Worm (Caenorhabditis elegans) whole organism, L4 larva: ENCODE data around the gene rpn-5.

Experiments
- D1046.2 ChIP-seq: fragments of 200-800 bp; sonication (Bioruptor generic); IDR thresholded peaks from 2 replicates; pipeline ENCODE4 v1.3.6; 2022; ENCODE audit warnings: missing genetic modification characterization, missing compliant biosample characterization
- F37D6.2 ChIP-seq: sonication (generic microtip); optimal IDR thresholded peaks from 2 replicates; lab custom pipeline; 2016; ENCODE audit warnings: mild to moderate bottlenecking, missing genetic modification characterization, missing compliant biosample characterization
- T20F7.1 ChIP-seq: fragments of 200-800 bp; sonication (Bioruptor generic); optimal IDR thresholded peaks from 2 replicates; lab custom pipeline; 2018; ENCODE audit warnings: mild to moderate bottlenecking, missing genetic modification characterization, missing compliant biosample characterization
- aha-1 ChIP-seq: fragments of 150-350 bp; peaks from one replicate; lab custom pipeline; 2014; ENCODE audit warnings: missing biosample characterization, missing genetic modification characterization
- ama-1 ChIP-seq: fragments of 150-350 bp; optimal IDR thresholded peaks from 2 replicates; lab custom pipeline; 2014; ENCODE audit warnings: inconsistent platforms, mixed read lengths
- ceh-82 ChIP-seq: sonication (generic microtip); optimal IDR thresholded peaks from 2 replicates; lab custom pipeline; 2017; ENCODE audit warnings: missing biosample characterization, missing genetic modification characterization
- ces-1 ChIP-seq: fragments of 150-350 bp; sonication (generic microtip); optimal IDR thresholded peaks from 4 replicates; lab custom pipeline; 2014; ENCODE audit warnings: missing biosample characterization, missing genetic modification reagents, missing genetic modification characterization
- dmd-6 ChIP-seq: fragments of 200-800 bp; sonication (Bioruptor generic); IDR thresholded peaks from 2 replicates; pipeline ENCODE4 v1.3.6; 2022; ENCODE audit warnings: missing genetic modification reagents, missing genetic modification characterization, missing compliant biosample characterization
- egl-27 ChIP-seq: sonication (generic microtip); optimal IDR thresholded peaks from 3 replicates; lab custom pipeline; 2017; ENCODE audit warnings: missing biosample characterization, missing genetic modification reagents, missing genetic modification characterization
- lir-3 ChIP-seq: sonication (generic microtip); optimal IDR thresholded peaks from 2 replicates; lab custom pipeline; 2016; ENCODE audit warnings: mild to moderate bottlenecking, missing genetic modification characterization, missing compliant biosample characterization
- lsy-2 ChIP-seq, 2 experiments: fragments of 150-350 bp in 1 of 2; sonication (generic microtip) in 1 of 2; optimal IDR thresholded peaks; 2 replicates each; lab custom pipeline; 2014 to 2017; ENCODE audit warnings: missing biosample characterization in 2 of 2, missing genetic modification characterization in 2 of 2
- pqm-1 ChIP-seq: sonication (generic microtip); optimal IDR thresholded peaks from 2 replicates; lab custom pipeline; 2017; ENCODE audit warnings: missing biosample characterization, missing genetic modification characterization
- ztf-7 ChIP-seq: fragments of 150-350 bp; optimal IDR thresholded peaks from 2 replicates; lab custom pipeline; 2014; ENCODE audit warnings: missing biosample characterization, missing genetic modification characterization

DNA sequence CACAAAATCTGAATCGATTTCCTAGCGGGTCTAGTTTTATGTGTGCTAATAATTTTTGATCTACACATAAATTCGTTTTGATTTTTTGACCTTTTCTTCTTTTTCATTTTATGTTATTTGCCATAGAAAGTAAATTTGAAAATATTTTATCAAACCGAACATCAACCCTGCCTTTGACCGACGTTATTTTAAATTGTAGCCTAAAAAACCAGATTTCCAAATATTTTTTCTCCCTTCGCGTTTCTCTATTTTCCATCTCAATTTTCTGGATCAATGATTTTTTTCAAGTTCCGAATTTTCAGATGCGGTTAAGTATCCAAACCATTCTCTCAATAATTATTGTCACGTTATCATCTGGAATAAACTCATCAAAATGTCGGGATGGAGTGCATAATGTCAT, 20.3 kb downstream of the rpn-5 start, which contains the start of gene T05A7.1:
- TF ChIP-seq ceh-82 (tag; lab: Kevin White, UChicago) = no peak
- no peak for TF ChIP-seq lir-3 (tag; lab: Kevin White, UChicago)
- no peak for TF ChIP-seq lsy-2 (tag; optimal IDR thresholded peaks at IDR 0.05; lab: Kevin White, UChicago)
- TF ChIP-seq pqm-1 (tag; lab: Kevin White, UChicago) = no peak
- no peak for TF ChIP-seq D1046.2 (GFP tag; lab: Robert Waterston, UW)
- no peak for TF ChIP-seq egl-27 (tag; lab: Kevin White, UChicago)
- TF ChIP-seq ama-1 (lab: Kevin White, UChicago) = no peak
- no peak for TF ChIP-seq F37D6.2 (tag; lab: Kevin White, UChicago)
- TF ChIP-seq aha-1 (tag; lab: Kevin White, UChicago) = no peak
- TF ChIP-seq ztf-7 (tag; lab: Kevin White, UChicago) = no peak
- no peak for TF ChIP-seq ces-1
- TF ChIP-seq dmd-6 = no peak
- no peak for TF ChIP-seq T20F7.1
